ENCODE assay signal across 2 fruit fly cellular contexts in the genomic region with DNA sequence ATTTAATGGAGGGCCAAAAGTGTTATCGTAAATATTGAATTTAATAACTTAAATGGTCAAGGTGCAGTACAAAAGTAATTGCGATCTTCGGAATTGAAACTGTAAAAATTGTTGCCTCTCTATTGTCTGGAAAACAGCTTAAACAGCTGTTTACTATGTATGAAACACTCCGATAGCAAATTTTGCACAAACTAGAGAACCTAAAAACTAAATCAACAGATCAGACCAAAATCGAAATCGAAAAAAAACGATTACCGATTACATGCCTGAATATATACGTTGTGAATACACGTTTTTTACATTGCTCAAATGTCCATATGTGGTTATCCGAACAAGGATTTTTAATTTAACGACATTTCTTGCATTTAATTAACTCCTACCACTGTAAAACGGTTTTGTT.
A peak's percentile ranks its signal among the peaks of the same experiment; 100 is the strongest.
TF ChIP-seq lines count a peak whose summit lies in the region.

No protein-coding gene starts in this region.

- TF ChIP-seq CTCF in whole organism, embryonic (GFP tag; optimal IDR thresholded peaks at IDR 0.05; lab: Kevin White, UChicago), result no peak

TF ChIP-seq in whole organism, adult, 20 proteins besides CTCF, POLR2A, EP300 and RAD21:
- TF ChIP-seq cic (GFP tag; optimal IDR thresholded peaks at IDR 0.05; lab: Kevin White, UChicago), result no peak
- TF ChIP-seq bab1 (GFP tag; optimal IDR thresholded peaks at IDR 0.05; lab: Kevin White, UChicago), result no peak
- TF ChIP-seq CG7101 (tag; optimal IDR thresholded peaks at IDR 0.05; lab: Kevin White, UChicago), result no peak
- TF ChIP-seq tj (GFP tag; optimal IDR thresholded peaks at IDR 0.05; lab: Kevin White, UChicago), result no peak
- TF ChIP-seq kay (GFP tag; lab: Kevin White, UChicago; ENCODE audit: borderline replicate concordance), result peak; percentile 51
- no peak for TF ChIP-seq CG1620 (GFP tag; optimal IDR thresholded peaks at IDR 0.05; lab: Kevin White, UChicago)
- TF ChIP-seq toe (GFP tag; optimal IDR thresholded peaks at IDR 0.05; lab: Kevin White, UChicago), result no peak
- TF ChIP-seq CG33017 (tag; optimal IDR thresholded peaks at IDR 0.05; lab: Kevin White, UChicago), result no peak

TF ChIP-seq in whole organism, embryonic, 481 proteins besides CTCF, POLR2A, EP300 and RAD21:
- TF ChIP-seq HmgZ (tag; optimal IDR thresholded peaks at IDR 0.05; lab: Kevin White, UChicago) (no peak), CG2889 (GFP tag; IDR thresholded peaks at IDR 0.05; lab: Robert Waterston, UW) (no peak), CG2116 (GFP tag; optimal IDR thresholded peaks at IDR 0.05; lab: Kevin White, UChicago) (peak; percentile 43), lilli (GFP tag; optimal IDR thresholded peaks at IDR 0.05; lab: Kevin White, UChicago) (peak; percentile 9), dmrt11E (tag; optimal IDR thresholded peaks at IDR 0.05; lab: Kevin White, UChicago) (no peak), zen2 (GFP tag; IDR thresholded peaks at IDR 0.05; lab: Robert Waterston, UW; ENCODE audit: partially characterized antibody) (peak; percentile 37; the same call in 2 of the 3 replicates), E2f2 (GFP tag; IDR thresholded peaks at IDR 0.05; lab: Robert Waterston, UW) (peak; percentile 19; the same call in 1 of the 2 replicates), fru (optimal IDR thresholded peaks at IDR 0.05; lab: Kevin White, UChicago) (no peak), Dref (GFP tag; IDR thresholded peaks at IDR 0.05; lab: Robert Waterston, UW) (peak; percentile 66), CG34224 (GFP tag; IDR thresholded peaks at IDR 0.05; lab: Robert Waterston, UW; ENCODE audit: partially characterized antibody) (0 out of 3 replicates have a peak, but pooled peaks have one; percentile 25), CG12659 (GFP tag; optimal IDR thresholded peaks at IDR 0.05; lab: Kevin White, UChicago) (peak; percentile 25), Sry-δ (GFP tag; optimal IDR thresholded peaks at IDR 0.05; lab: Kevin White, UChicago) (peak; percentile 66), CG31441 (GFP tag; IDR thresholded peaks at IDR 0.05; lab: Robert Waterston, UW) (0 out of 2 replicates have a peak, but pooled peaks have one; percentile 17), zen (tag; optimal IDR thresholded peaks at IDR 0.05; lab: Kevin White, UChicago) (peak; percentile 6), fd64A (GFP tag; optimal IDR thresholded peaks at IDR 0.05; lab: Kevin White, UChicago) (no peak), CG2199 (GFP tag; IDR thresholded peaks at IDR 0.05; lab: Robert Waterston, UW) (no peak), CG10462 (GFP tag; optimal IDR thresholded peaks at IDR 0.05; lab: Kevin White, UChicago) (no peak), CG1024 (GFP tag; IDR thresholded peaks at IDR 0.05; lab: Robert Waterston, UW) (peak; percentile 48), CG13287 (GFP tag; IDR thresholded peaks at IDR 0.05; lab: Robert Waterston, UW; ENCODE audit: partially characterized antibody) (peak; percentile 17; the same call in 1 of the 2 replicates), row (GFP tag; IDR thresholded peaks at IDR 0.05; lab: Robert Waterston, UW) (peak; percentile 38), CG6791 (GFP tag; IDR thresholded peaks at IDR 0.05; lab: Robert Waterston, UW; ENCODE audit: partially characterized antibody) (0 out of 3 replicates have a peak, but pooled peaks have one; percentile 22), CG31224 (GFP tag; IDR thresholded peaks at IDR 0.05; lab: Robert Waterston, UW) (no peak), CG17361 (GFP tag; IDR thresholded peaks at IDR 0.05; lab: Robert Waterston, UW) (0 out of 3 replicates have a peak, but pooled peaks have one; percentile 17), CG2712 (tag; optimal IDR thresholded peaks at IDR 0.05; lab: Kevin White, UChicago) (peak; percentile 28), CG10267 (tag; optimal IDR thresholded peaks at IDR 0.05; lab: Kevin White, UChicago) (peak; percentile 1), CG8089 (GFP tag; optimal IDR thresholded peaks at IDR 0.05; lab: Kevin White, UChicago) (no peak), CG30020 (tag; optimal IDR thresholded peaks at IDR 0.05; lab: Kevin White, UChicago) (peak; percentile 86), CG5953 (GFP tag; IDR thresholded peaks at IDR 0.05; lab: Robert Waterston, UW) (no peak), HLH4C (GFP tag; IDR thresholded peaks at IDR 0.05; lab: Robert Waterston, UW; ENCODE audit: partially characterized antibody) (0 out of 3 replicates have a peak, but pooled peaks have one; percentile 32), CG11085 (GFP tag; IDR thresholded peaks at IDR 0.05; lab: Robert Waterston, UW) (no peak), klu (GFP tag; IDR thresholded peaks at IDR 0.05; lab: Robert Waterston, UW) (no peak), Opbp (GFP tag; IDR thresholded peaks at IDR 0.05; lab: Robert Waterston, UW; ENCODE audit: partially characterized antibody) (peak; percentile 41; the same call in 2 of the 3 replicates), pb (GFP tag; optimal IDR thresholded peaks at IDR 0.05; lab: Kevin White, UChicago) (no peak), CG17802 (tag; optimal IDR thresholded peaks at IDR 0.05; lab: Kevin White, UChicago) (peak; percentile 98), CG11723 (GFP tag; optimal IDR thresholded peaks at IDR 0.05; lab: Kevin White, UChicago) (no peak), crp (GFP tag; optimal IDR thresholded peaks at IDR 0.05; lab: Kevin White, UChicago) (peak in 1 of 2 experiments; percentile 75), CG8924 (tag; optimal IDR thresholded peaks at IDR 0.05; lab: Kevin White, UChicago) (peak; percentile 2), stwl (tag; optimal IDR thresholded peaks at IDR 0.05; lab: Kevin White, UChicago) (peak; percentile 26), CG16863 (GFP tag; optimal IDR thresholded peaks at IDR 0.05; lab: Kevin White, UChicago) (no peak), CG16813 (GFP tag; IDR thresholded peaks at IDR 0.05; lab: Robert Waterston, UW; ENCODE audit: partially characterized antibody) (peak; percentile 28; the same call in 1 of the 3 replicates), amos (GFP tag; IDR thresholded peaks at IDR 0.05; lab: Robert Waterston, UW; ENCODE audit: partially characterized antibody) (peak; percentile 30; the same call in 1 of the 2 replicates), CG10543 (GFP tag; optimal IDR thresholded peaks at IDR 0.05; lab: Kevin White, UChicago) (peak; percentile 1), CG12391 (tag; optimal IDR thresholded peaks at IDR 0.05; lab: Kevin White, UChicago) (peak; percentile 33), Med (GFP tag; lab: Kevin White, UChicago) (peak; percentile 28), croc (GFP tag; conservative IDR thresholded peaks at IDR 0.05; lab: Robert Waterston, UW) (no peak), slbo (GFP tag; IDR thresholded peaks at IDR 0.05; lab: Robert Waterston, UW) (peak; percentile 29; the same call in 1 of the 2 replicates), Hr3 (GFP tag; optimal IDR thresholded peaks at IDR 0.05; lab: Kevin White, UChicago) (no peak), gem (tag; optimal IDR thresholded peaks at IDR 0.05; lab: Kevin White, UChicago) (peak; percentile 26), CG13123 (GFP tag; optimal IDR thresholded peaks at IDR 0.05; lab: Kevin White, UChicago) (no peak), Meics (GFP tag; optimal IDR thresholded peaks at IDR 0.05; lab: Kevin White, UChicago) (peak; percentile 7)

Comparison
In these comparisons a context has a peak if more than half of its experiments do, and no peak if none do; other contexts are left out.
1. Of the 1 proteins assayed by ChIP-seq in both whole organism, embryonic and whole organism, adult: peak only in whole organism, embryonic: none; only in whole organism, adult: kay; in both: none; in neither: 0.